Fruit fly (Drosophila melanogaster) whole organism, embryonic: ENCODE measurements around the gene Pvr.

Source experiments
- Abd-B ChIP-seq: fragments of 200-800 bp; sonication (Bioruptor generic); optimal IDR thresholded peaks from 2 replicates; lab custom pipeline; 2018; ENCODE audit warnings: missing biosample characterization, mild to moderate bottlenecking, missing genetic modification characterization, moderate library complexity
- Bgb ChIP-seq: fragments of 200-800 bp; sonication (Bioruptor generic); IDR thresholded peaks from 2 replicates; pipeline ENCODE4 v1.3.6; 2022; ENCODE audit warnings: missing biosample characterization, missing genetic modification characterization; ENCODE audit not compliant: partially characterized antibody
- CG10565 ChIP-seq: fragments of 200-800 bp; sonication (Bioruptor generic); optimal IDR thresholded peaks from 3 replicates; lab custom pipeline; 2016; ENCODE audit warnings: missing biosample characterization, mild to moderate bottlenecking, missing genetic modification characterization
- CG11093 ChIP-seq: fragments of 200-800 bp; sonication (Bioruptor generic); IDR thresholded peaks from 3 replicates; pipeline ENCODE4 v1.3.6; 2022; ENCODE audit warnings: missing biosample characterization, missing genetic modification characterization
- CG11398 ChIP-seq: fragments of 200-800 bp; sonication (Bioruptor generic); optimal IDR thresholded peaks from 2 replicates; lab custom pipeline; 2016; ENCODE audit warnings: missing biosample characterization, missing genetic modification characterization
- CG12659 ChIP-seq: fragments of 200-800 bp; sonication (Bioruptor generic); optimal IDR thresholded peaks from 3 replicates; lab custom pipeline; 2017; ENCODE audit warnings: mild to moderate bottlenecking, missing biosample characterization, missing genetic modification reagents, missing genetic modification characterization
- CG14667 ChIP-seq: fragments of 200-800 bp; sonication (Bioruptor generic); IDR thresholded peaks from 2 replicates; pipeline ENCODE4 v1.3.6; 2022; ENCODE audit warnings: missing biosample characterization, missing genetic modification characterization
- CG1603 ChIP-seq: fragments of 200-800 bp; sonication (Bioruptor generic); optimal IDR thresholded peaks from 2 replicates; lab custom pipeline; 2019; ENCODE audit warnings: missing biosample characterization, mild to moderate bottlenecking, missing genetic modification characterization, moderate library complexity
- CG16779 ChIP-seq: fragments of 200-800 bp; sonication (Bioruptor generic); IDR thresholded peaks from 2 replicates; pipeline ENCODE4 v1.3.6; 2022; ENCODE audit warnings: missing biosample characterization, missing genetic modification characterization
- CG3838 ChIP-seq: fragments of 200-800 bp; sonication (Bioruptor generic); optimal IDR thresholded peaks from 3 replicates; lab custom pipeline; 2016; ENCODE audit warnings: missing biosample characterization, missing genetic modification characterization
- CG4820 ChIP-seq: fragments of 200-800 bp; sonication (Bioruptor generic); optimal IDR thresholded peaks from 3 replicates; lab custom pipeline; 2016; ENCODE audit warnings: missing biosample characterization, missing genetic modification characterization
- CG8478 ChIP-seq: fragments of >200 bp; optimal IDR thresholded peaks from 2 replicates; lab custom pipeline; 2018
- CG8944 ChIP-seq: fragments of 200-800 bp; sonication (Bioruptor generic); optimal IDR thresholded peaks from 3 replicates; lab custom pipeline; 2016; ENCODE audit warnings: missing biosample characterization, missing genetic modification characterization
- CG9609 ChIP-seq: fragments of 200-800 bp; sonication (Bioruptor generic); optimal IDR thresholded peaks from 3 replicates; lab custom pipeline; 2016; ENCODE audit warnings: missing biosample characterization, missing genetic modification characterization
- CTCF ChIP-seq: fragments of 200-800 bp; sonication (Bioruptor generic); optimal IDR thresholded peaks from 2 replicates; lab custom pipeline; 2017; ENCODE audit warnings: missing biosample characterization, mild to moderate bottlenecking, missing genetic modification characterization, moderate library complexity
- Dfd ChIP-seq, 2 experiments: fragments of >200 bp; optimal IDR thresholded peaks; 2 replicates each; lab custom pipeline; 2017; ENCODE audit warnings: missing biosample characterization in 2 of 2, missing genetic modification characterization in 2 of 2
- Dp ChIP-seq: fragments of 200-800 bp; sonication (Bioruptor generic); optimal IDR thresholded peaks from 2 replicates; lab custom pipeline; 2018; ENCODE audit warnings: missing biosample characterization, mild to moderate bottlenecking, missing genetic modification characterization, moderate library complexity
- Fer3 ChIP-seq: fragments of 200-800 bp; sonication (Bioruptor generic); optimal IDR thresholded peaks from 2 replicates; lab custom pipeline; 2018; ENCODE audit warnings: missing biosample characterization, mild to moderate bottlenecking, missing genetic modification characterization, moderate library complexity
- Gsc ChIP-seq: fragments of 200-800 bp; sonication (Bioruptor generic); IDR thresholded peaks from 2 replicates; pipeline ENCODE4 v1.3.6; 2022; ENCODE audit warnings: missing biosample characterization, missing genetic modification characterization
- Gug ChIP-seq: fragments of 200-800 bp; sonication (Bioruptor generic); IDR thresholded peaks from 4 replicates; pipeline ENCODE4 v1.3.6; 2022; ENCODE audit warnings: missing biosample characterization, missing genetic modification characterization
- HLHmδ ChIP-seq: fragments of 200-800 bp; sonication (Bioruptor generic); optimal IDR thresholded peaks from 2 replicates; lab custom pipeline; 2018; ENCODE audit warnings: missing biosample characterization, mild to moderate bottlenecking, missing genetic modification characterization, moderate library complexity
- HmgD ChIP-seq: fragments of 200-800 bp; sonication (Bioruptor generic); optimal IDR thresholded peaks from 3 replicates; lab custom pipeline; 2016; ENCODE audit warnings: missing biosample characterization, missing genetic modification characterization
- NC2α ChIP-seq: fragments of 200-800 bp; sonication (Bioruptor generic); optimal IDR thresholded peaks from 2 replicates; lab custom pipeline; 2016; ENCODE audit warnings: missing biosample characterization, missing genetic modification characterization
- NC2β ChIP-seq: fragments of 200-800 bp; sonication (Bioruptor generic); optimal IDR thresholded peaks from 2 replicates; lab custom pipeline; 2016; ENCODE audit warnings: missing biosample characterization, missing genetic modification characterization
- Nf-YC ChIP-seq: fragments of 200-800 bp; optimal IDR thresholded peaks from 3 replicates; lab custom pipeline; 2019; ENCODE audit warnings: missing biosample characterization, mild to moderate bottlenecking, missing genetic modification characterization, moderate library complexity
- Spps ChIP-seq: fragments of 200-800 bp; sonication (Bioruptor generic); optimal IDR thresholded peaks from 2 replicates; lab custom pipeline; 2018; ENCODE audit warnings: missing biosample characterization, mild to moderate bottlenecking, missing genetic modification characterization
- Taf1 ChIP-seq: fragments of 200-800 bp; sonication (Bioruptor generic); IDR thresholded peaks from 2 replicates; pipeline ENCODE4 v1.3.6; 2022; ENCODE audit warnings: missing biosample characterization, missing genetic modification characterization
- Vsx1 ChIP-seq: fragments of 200-800 bp; sonication (Bioruptor generic); optimal IDR thresholded peaks from 2 replicates; lab custom pipeline; 2017; ENCODE audit warnings: missing biosample characterization, mild to moderate bottlenecking, missing genetic modification characterization, missing genetic modification reagents
- amos ChIP-seq: fragments of 200-800 bp; sonication (Bioruptor generic); IDR thresholded peaks from 2 replicates; pipeline ENCODE4 v1.3.6; 2022; ENCODE audit warnings: missing biosample characterization, missing genetic modification characterization; ENCODE audit not compliant: partially characterized antibody
- bigmax ChIP-seq: fragments of 200-800 bp; sonication (Bioruptor generic); optimal IDR thresholded peaks from 2 replicates; lab custom pipeline; 2018; ENCODE audit warnings: missing biosample characterization, mild to moderate bottlenecking, missing genetic modification characterization
- bowl ChIP-seq: fragments of 200-800 bp; sonication (Bioruptor generic); IDR thresholded peaks from 2 replicates; pipeline ENCODE4 v1.3.6; 2022; ENCODE audit warnings: missing biosample characterization, missing genetic modification characterization
- btn ChIP-seq: fragments of 200-800 bp; sonication (Bioruptor generic); optimal IDR thresholded peaks from 2 replicates; lab custom pipeline; 2016; ENCODE audit warnings: missing biosample characterization, missing genetic modification characterization
- cato ChIP-seq: fragments of 200-800 bp; sonication (Bioruptor generic); optimal IDR thresholded peaks from 2 replicates; lab custom pipeline; 2016; ENCODE audit warnings: missing biosample characterization, missing genetic modification characterization, borderline replicate concordance
- chinmo ChIP-seq: fragments of 200-800 bp; sonication (Bioruptor generic); IDR thresholded peaks from 4 replicates; pipeline ENCODE4 v1.3.6; 2022; ENCODE audit warnings: missing biosample characterization, missing genetic modification characterization; ENCODE audit not compliant: partially characterized antibody
- chn ChIP-seq: fragments of 200-800 bp; sonication (Bioruptor generic); optimal IDR thresholded peaks from 2 replicates; lab custom pipeline; 2016; ENCODE audit warnings: missing biosample characterization, missing genetic modification characterization
- eyg ChIP-seq: fragments of 200-800 bp; sonication (Bioruptor generic); optimal IDR thresholded peaks from 3 replicates; lab custom pipeline; 2016; ENCODE audit warnings: missing biosample characterization, missing genetic modification characterization
- klu ChIP-seq: fragments of 200-800 bp; sonication (Bioruptor generic); IDR thresholded peaks from 2 replicates; pipeline ENCODE4 v1.3.6; 2022; ENCODE audit warnings: missing biosample characterization, missing genetic modification characterization
- knrl ChIP-seq: fragments of 200-800 bp; sonication (Bioruptor generic); IDR thresholded peaks from 3 replicates; pipeline ENCODE4 v1.3.6; 2022; ENCODE audit warnings: missing biosample characterization, missing genetic modification characterization; ENCODE audit not compliant: partially characterized antibody
- lov ChIP-seq, 2 experiments: fragments of 200-800 bp in 1 of 2; fragments of >200 bp in 1 of 2; sonication (Bioruptor generic) in 1 of 2; IDR thresholded peaks in 1 of 2; optimal IDR thresholded peaks in 1 of 2; 2 replicates in 1 of 2; 3 replicates in 1 of 2; pipeline versions ENCODE4 v1.3.6 to Lab custom; 2017 to 2022; ENCODE audit warnings: missing biosample characterization in 1 of 2, missing genetic modification characterization in 1 of 2
- maf-S ChIP-seq: fragments of 200-800 bp; sonication (Bioruptor generic); optimal IDR thresholded peaks from 2 replicates; lab custom pipeline; 2016; ENCODE audit warnings: missing biosample characterization, missing genetic modification characterization
- odd ChIP-seq: fragments of 200-800 bp; sonication (Bioruptor generic); optimal IDR thresholded peaks from 2 replicates; lab custom pipeline; 2017; ENCODE audit warnings: missing biosample characterization, mild to moderate bottlenecking, missing genetic modification characterization
- onecut ChIP-seq: fragments of 200-800 bp; sonication (Bioruptor generic); IDR thresholded peaks from 2 replicates; pipeline ENCODE4 v1.3.6; 2022; ENCODE audit warnings: missing biosample characterization, missing genetic modification characterization
- peb ChIP-seq: fragments of 200-800 bp; sonication (Bioruptor generic); IDR thresholded peaks from 2 replicates; pipeline ENCODE4 v1.3.6; 2022; ENCODE audit warnings: missing biosample characterization, missing genetic modification characterization
- pnt ChIP-seq: fragments of 200-800 bp; sonication (Bioruptor generic); optimal IDR thresholded peaks from 3 replicates; lab custom pipeline; 2016; ENCODE audit warnings: missing biosample characterization, missing genetic modification characterization
- pros ChIP-seq: fragments of 200-800 bp; sonication (Bioruptor generic); optimal IDR thresholded peaks from 3 replicates; lab custom pipeline; 2019; ENCODE audit warnings: missing biosample characterization, mild to moderate bottlenecking, missing genetic modification characterization, moderate library complexity
- sna ChIP-seq: fragments of 200-800 bp; sonication (Bioruptor generic); IDR thresholded peaks from 2 replicates; pipeline ENCODE4 v1.3.6; 2022; ENCODE audit warnings: missing biosample characterization, missing genetic modification characterization; ENCODE audit not compliant: partially characterized antibody
- ssp ChIP-seq: fragments of 200-800 bp; sonication (Bioruptor generic); IDR thresholded peaks from 2 replicates; pipeline ENCODE4 v1.3.6; 2022; ENCODE audit warnings: missing biosample characterization, missing genetic modification characterization
- twi ChIP-seq: fragments of 200-800 bp; optimal IDR thresholded peaks from 2 replicates; lab custom pipeline; 2019; ENCODE audit warnings: missing biosample characterization, mild to moderate bottlenecking, missing genetic modification characterization, moderate library complexity
- wdn ChIP-seq: fragments of 200-800 bp; sonication (Bioruptor generic); IDR thresholded peaks from 2 replicates; pipeline ENCODE4 v1.3.6; 2022; ENCODE audit warnings: missing biosample characterization, missing genetic modification characterization

Gene Pvr

dm6 chr2L:8190681-8191080, 49.0 kb downstream of the Pvr start, which contains the start of gene CG34134:
CG34134 (minus strand) TSS chr2L:8190781.
- TF ChIP-seq Nf-YC (tag; lab: Kevin White, UChicago) = no peak
- TF ChIP-seq CG11398 (GFP tag; lab: Kevin White, UChicago) = no peak
- TF ChIP-seq pros = no peak
- TF ChIP-seq chn (GFP tag; lab: Kevin White, UChicago) = no peak
- no peak for TF ChIP-seq CG8944 (GFP tag; lab: Kevin White, UChicago)
- no peak for TF ChIP-seq Bgb
- TF ChIP-seq odd (GFP tag; lab: Kevin White, UChicago) = no peak
- TF ChIP-seq onecut (GFP tag; lab: Robert Waterston, UW) = no peak
- no peak for TF ChIP-seq HmgD (GFP tag; lab: Kevin White, UChicago)
- TF ChIP-seq peb = no peak
- TF ChIP-seq CG9609 (GFP tag; lab: Kevin White, UChicago) = no peak
- no peak for TF ChIP-seq Abd-B (GFP tag; lab: Kevin White, UChicago)
- no peak for TF ChIP-seq lov (optimal IDR thresholded peaks at IDR 0.05; lab: Kevin White, UChicago)
- TF ChIP-seq lov (GFP tag; IDR thresholded peaks at IDR 0.05; lab: Robert Waterston, UW) = no peak
- no peak for TF ChIP-seq NC2α (GFP tag; lab: Kevin White, UChicago)
- TF ChIP-seq CG8478 (lab: Kevin White, UChicago) = no peak
- TF ChIP-seq CG4820 (GFP tag; lab: Kevin White, UChicago) = no peak
- no peak for TF ChIP-seq pnt (GFP tag; lab: Kevin White, UChicago)
- no peak for TF ChIP-seq chinmo (GFP tag; lab: Robert Waterston, UW)

dm6 chr2L:8185008-8185407, 54.7 kb downstream of the Pvr start:
- TF ChIP-seq amos (GFP tag; lab: Robert Waterston, UW) (no peak), CG16779 (peak; percentile 20; the same call in 1 of the 2 replicates), Dfd (GFP tag; optimal IDR thresholded peaks at IDR 0.05; lab: Kevin White, UChicago) (no peak), CTCF (GFP tag; lab: Kevin White, UChicago) (peak; percentile 80), CG14667 (GFP tag; lab: Robert Waterston, UW) (no peak), CG9609 (GFP tag; lab: Kevin White, UChicago) (no peak), klu (GFP tag; lab: Robert Waterston, UW) (no peak), CG1603 (tag; lab: Kevin White, UChicago) (no peak), bowl (0 out of 2 replicates have a peak, but pooled peaks have one; percentile 18), bigmax (GFP tag; lab: Kevin White, UChicago) (no peak), maf-S (GFP tag; lab: Kevin White, UChicago) (no peak), wdn (GFP tag; lab: Robert Waterston, UW) (no peak), NC2β (no peak)

dm6 chr2L:8171544-8171943, 68.1 kb downstream of the Pvr start:
- no peak for TF ChIP-seq cato (GFP tag; lab: Kevin White, UChicago)
- no peak for TF ChIP-seq Spps (tag; lab: Kevin White, UChicago)
- no peak for TF ChIP-seq CG10565 (GFP tag; lab: Kevin White, UChicago)
- TF ChIP-seq lov (optimal IDR thresholded peaks at IDR 0.05; lab: Kevin White, UChicago) = no peak
- TF ChIP-seq lov (GFP tag; IDR thresholded peaks at IDR 0.05; lab: Robert Waterston, UW) = no peak
- 0 out of 4 replicates have a peak, but pooled peaks have one; percentile 64 for TF ChIP-seq chinmo (GFP tag; lab: Robert Waterston, UW)
- no peak for TF ChIP-seq btn (GFP tag; lab: Kevin White, UChicago)
- no peak for TF ChIP-seq Fer3
- TF ChIP-seq HLHmδ = no peak
- no peak for TF ChIP-seq Vsx1 (GFP tag; lab: Kevin White, UChicago)
- TF ChIP-seq eyg (GFP tag; lab: Kevin White, UChicago) = no peak
- no peak for TF ChIP-seq CG12659 (GFP tag; lab: Kevin White, UChicago)
- no peak for TF ChIP-seq chn (GFP tag; lab: Kevin White, UChicago)
- no peak for TF ChIP-seq Dp (GFP tag; lab: Kevin White, UChicago)
- no peak for TF ChIP-seq CG3838
- no peak for TF ChIP-seq Gug (GFP tag; lab: Robert Waterston, UW)
- TF ChIP-seq NC2α (GFP tag; lab: Kevin White, UChicago) = no peak
- TF ChIP-seq knrl = no peak
- no peak for TF ChIP-seq sna (GFP tag; lab: Robert Waterston, UW)
- no peak for TF ChIP-seq twi
- TF ChIP-seq ssp (GFP tag; lab: Robert Waterston, UW) = no peak
- no peak for TF ChIP-seq CG11093
- no peak for TF ChIP-seq Taf1 (GFP tag; lab: Robert Waterston, UW)
- TF ChIP-seq Gsc (GFP tag; lab: Robert Waterston, UW) = no peak
